Worm (Caenorhabditis elegans) whole organism, L4 larva: ENCODE data around the gene gpb-1.
A peak's percentile ranks its signal among the peaks of the same experiment; 100 is the strongest.

Source experiments
- D1046.2 ChIP-seq: fragments of 200-800 bp; sonication (Bioruptor generic); IDR thresholded peaks from 2 replicates; pipeline ENCODE4 v1.3.6; 2022; ENCODE audit warnings: missing genetic modification characterization, missing compliant biosample characterization
- F26F4.8 ChIP-seq: fragments of 200-800 bp; sonication (Bioruptor generic); conservative IDR thresholded peaks from 2 replicates; pipeline ENCODE4 v1.3.6; 2022; ENCODE audit warnings: missing genetic modification characterization, missing compliant biosample characterization
- F37D6.2 ChIP-seq: sonication (generic microtip); optimal IDR thresholded peaks from 2 replicates; lab custom pipeline; 2016; ENCODE audit warnings: mild to moderate bottlenecking, missing genetic modification characterization, missing compliant biosample characterization
- F44E2.7 ChIP-seq: fragments of 200-800 bp; sonication (Bioruptor generic); IDR thresholded peaks from 2 replicates; pipeline ENCODE4 v2.1.2; 2022; ENCODE audit warnings: missing genetic modification characterization, missing compliant biosample characterization
- Y48G9A.11 ChIP-seq: fragments of 200-800 bp; sonication (Bioruptor generic); IDR thresholded peaks from 2 replicates; pipeline ENCODE4 v1.3.6; 2022; ENCODE audit warnings: missing genetic modification reagents, missing genetic modification characterization, missing compliant biosample characterization
- Y5F2A.4 ChIP-seq: fragments of 200-800 bp; sonication (Bioruptor generic); optimal IDR thresholded peaks from 2 replicates; lab custom pipeline; 2018; ENCODE audit warnings: mild to moderate bottlenecking, missing genetic modification characterization, missing compliant biosample characterization
- aha-1 ChIP-seq: fragments of 150-350 bp; peaks from one replicate; lab custom pipeline; 2014; ENCODE audit warnings: missing biosample characterization, missing genetic modification characterization
- ceh-20 ChIP-seq: fragments of 200-800 bp; sonication (Bioruptor generic); IDR thresholded peaks from 2 replicates; pipeline ENCODE4 v1.3.6; 2022; ENCODE audit warnings: missing genetic modification reagents, missing genetic modification characterization, missing compliant biosample characterization
- ceh-32 ChIP-seq: sonication (generic microtip); optimal IDR thresholded peaks from 2 replicates; lab custom pipeline; 2016; ENCODE audit warnings: mild to moderate bottlenecking, missing genetic modification characterization, missing compliant biosample characterization; ENCODE audit not compliant: poor library complexity
- ceh-82 ChIP-seq: sonication (generic microtip); optimal IDR thresholded peaks from 2 replicates; lab custom pipeline; 2017; ENCODE audit warnings: missing biosample characterization, missing genetic modification characterization
- cey-2 ChIP-seq: sonication (generic microtip); optimal IDR thresholded peaks from 3 replicates; lab custom pipeline; 2017; ENCODE audit warnings: missing genetic modification characterization, mild to moderate bottlenecking, missing compliant biosample characterization, antibody characterized with exemption, borderline replicate concordance; ENCODE audit not compliant: insufficient read depth
- ctbp-1 ChIP-seq: fragments of 200-800 bp; sonication (Bioruptor generic); IDR thresholded peaks from 2 replicates; pipeline ENCODE4 v1.3.6; 2022; ENCODE audit warnings: missing genetic modification reagents, missing genetic modification characterization, missing compliant biosample characterization
- daf-16 ChIP-seq, 3 experiments: sonication (generic microtip); optimal IDR thresholded peaks; 2 replicates each; lab custom pipeline; 2016 to 2017; ENCODE audit warnings: missing genetic modification characterization in 3 of 3, missing genetic modification reagents in 3 of 3, mild to moderate bottlenecking in 2 of 3, missing compliant biosample characterization in 2 of 3, missing biosample characterization in 1 of 3, moderate library complexity in 1 of 3
- dmd-6 ChIP-seq: fragments of 200-800 bp; sonication (Bioruptor generic); IDR thresholded peaks from 2 replicates; pipeline ENCODE4 v1.3.6; 2022; ENCODE audit warnings: missing genetic modification reagents, missing genetic modification characterization, missing compliant biosample characterization
- dmd-9 ChIP-seq: fragments of 200-800 bp; sonication (Bioruptor generic); IDR thresholded peaks from 2 replicates; pipeline ENCODE4 v1.3.6; 2022; ENCODE audit warnings: missing genetic modification reagents, missing genetic modification characterization, missing compliant biosample characterization
- dpl-1 ChIP-seq: fragments of 150-350 bp; optimal IDR thresholded peaks from 2 replicates; lab custom pipeline; 2014; ENCODE audit warnings: missing biosample characterization, missing genetic modification reagents, missing genetic modification characterization
- duxl-1 ChIP-seq: sonication (generic microtip); optimal IDR thresholded peaks from 2 replicates; lab custom pipeline; 2016; ENCODE audit warnings: mild to moderate bottlenecking, missing genetic modification characterization, moderate library complexity, missing compliant biosample characterization; ENCODE audit not compliant: poor library complexity
- egl-27 ChIP-seq: sonication (generic microtip); optimal IDR thresholded peaks from 3 replicates; lab custom pipeline; 2017; ENCODE audit warnings: missing biosample characterization, missing genetic modification reagents, missing genetic modification characterization
- fos-1 ChIP-seq: fragments of 150-350 bp; optimal IDR thresholded peaks from 2 replicates; lab custom pipeline; 2014; ENCODE audit warnings: missing biosample characterization, missing genetic modification characterization
- hif-1 ChIP-seq, 2 experiments: sonication (generic microtip); optimal IDR thresholded peaks; 2 replicates each; lab custom pipeline; 2016 to 2017; ENCODE audit warnings: missing compliant biosample characterization in 2 of 2, missing genetic modification characterization in 2 of 2, missing genetic modification reagents in 2 of 2, missing genotype in 2 of 2, mild to moderate bottlenecking in 1 of 2
- lin-38 ChIP-seq: fragments of 200-800 bp; sonication (Bioruptor generic); IDR thresholded peaks from 2 replicates; pipeline ENCODE4 v1.3.6; 2022; ENCODE audit warnings: missing genetic modification reagents, missing genetic modification characterization, missing compliant biosample characterization
- lin-39 ChIP-seq: fragments of 150-350 bp; optimal IDR thresholded peaks from 2 replicates; lab custom pipeline; 2014; ENCODE audit warnings: missing biosample characterization, missing genetic modification reagents, missing genetic modification characterization
- lir-3 ChIP-seq: sonication (generic microtip); optimal IDR thresholded peaks from 2 replicates; lab custom pipeline; 2016; ENCODE audit warnings: mild to moderate bottlenecking, missing genetic modification characterization, missing compliant biosample characterization
- lsy-2 ChIP-seq, 2 experiments: fragments of 150-350 bp in 1 of 2; sonication (generic microtip) in 1 of 2; optimal IDR thresholded peaks; 2 replicates each; lab custom pipeline; 2014 to 2017; ENCODE audit warnings: missing biosample characterization in 2 of 2, missing genetic modification characterization in 2 of 2
- mes-2 ChIP-seq: sonication (generic microtip); optimal IDR thresholded peaks from 2 replicates; lab custom pipeline; 2016; ENCODE audit warnings: missing genotype, mild to moderate bottlenecking, missing genetic modification characterization, missing compliant biosample characterization; ENCODE audit not compliant: poor library complexity, severe bottlenecking
- nhr-102 ChIP-seq: sonication (generic microtip); optimal IDR thresholded peaks from 2 replicates; lab custom pipeline; 2016; ENCODE audit warnings: mild to moderate bottlenecking, missing genetic modification characterization, moderate library complexity, missing compliant biosample characterization
- nhr-111 ChIP-seq: fragments of 200-800 bp; sonication (Bioruptor generic); optimal IDR thresholded peaks from 2 replicates; lab custom pipeline; 2018; ENCODE audit warnings: mild to moderate bottlenecking, missing genetic modification characterization, missing compliant biosample characterization
- nhr-25 ChIP-seq: sonication (generic microtip); optimal IDR thresholded peaks from 2 replicates; lab custom pipeline; 2017; ENCODE audit warnings: missing genetic modification characterization, mild to moderate bottlenecking, missing compliant biosample characterization, antibody characterized with exemption, moderate library complexity, borderline replicate concordance; ENCODE audit not compliant: insufficient read depth
- nhr-48 ChIP-seq: sonication (generic microtip); optimal IDR thresholded peaks from 2 replicates; lab custom pipeline; 2016; ENCODE audit warnings: mild to moderate bottlenecking, missing genetic modification characterization, missing compliant biosample characterization
- nhr-6 ChIP-seq: fragments of 150-350 bp; optimal IDR thresholded peaks from 2 replicates; lab custom pipeline; 2014; ENCODE audit warnings: missing biosample characterization, missing genetic modification characterization
- php-3 ChIP-seq: fragments of 200-800 bp; sonication (Bioruptor generic); IDR thresholded peaks from 2 replicates; pipeline ENCODE4 v1.3.6; 2022; ENCODE audit warnings: missing genetic modification reagents, missing genetic modification characterization, missing compliant biosample characterization
- set-16 ChIP-seq: fragments of 200-800 bp; sonication (Bioruptor generic); IDR thresholded peaks from 2 replicates; pipeline ENCODE4 v1.3.6; 2022; ENCODE audit warnings: missing genetic modification reagents, missing genetic modification characterization, missing compliant biosample characterization
- snpc-1.2 ChIP-seq: fragments of 200-800 bp; sonication (Bioruptor generic); IDR thresholded peaks from 2 replicates; pipeline ENCODE4 v1.3.6; 2022; ENCODE audit warnings: missing genetic modification reagents, missing genetic modification characterization, missing compliant biosample characterization
- snpc-4 ChIP-seq: fragments of 150-350 bp; optimal IDR thresholded peaks from 2 replicates; lab custom pipeline; 2014; ENCODE audit warnings: missing biosample characterization, missing genetic modification characterization
- spr-3 ChIP-seq: fragments of 200-800 bp; sonication (Bioruptor generic); optimal IDR thresholded peaks from 2 replicates; lab custom pipeline; 2018; ENCODE audit warnings: mild to moderate bottlenecking, missing genetic modification characterization, missing compliant biosample characterization
- unc-130 ChIP-seq: sonication (generic microtip); optimal IDR thresholded peaks from 2 replicates; lab custom pipeline; 2016; ENCODE audit warnings: missing genetic modification reagents, missing genetic modification characterization, missing compliant biosample characterization
- unc-39 ChIP-seq: sonication (generic microtip); optimal IDR thresholded peaks from 2 replicates; lab custom pipeline; 2017; ENCODE audit warnings: missing biosample characterization, missing genetic modification characterization
- unc-62 ChIP-seq, 3 experiments: fragments of 150-350 bp in 1 of 3; sonication (generic microtip); optimal IDR thresholded peaks in 2 of 3; peaks in 1 of 3; 1 replicate in 1 of 3; 2 replicates in 2 of 3; lab custom pipeline; 2014 to 2017; ENCODE audit warnings: missing biosample characterization in 3 of 3, missing genetic modification characterization in 3 of 3, missing genetic modification reagents in 3 of 3, missing genotype in 1 of 3
- vab-7 ChIP-seq: fragments of 200-800 bp; sonication (Bioruptor generic); IDR thresholded peaks from 2 replicates; pipeline ENCODE4 v1.3.6; 2022; ENCODE audit warnings: missing genetic modification reagents, missing genetic modification characterization, missing compliant biosample characterization
- zfp-2 ChIP-seq: sonication (generic microtip); optimal IDR thresholded peaks from 2 replicates; lab custom pipeline; 2016; ENCODE audit warnings: mild to moderate bottlenecking, missing genetic modification characterization, missing compliant biosample characterization
- zip-11 ChIP-seq: fragments of 200-800 bp; sonication (Bioruptor generic); IDR thresholded peaks from 2 replicates; pipeline ENCODE4 v1.3.6; 2022; ENCODE audit warnings: missing genetic modification characterization, missing compliant biosample characterization
- ztf-11 ChIP-seq: fragments of 150-350 bp; optimal IDR thresholded peaks from 2 replicates; lab custom pipeline; 2014; ENCODE audit warnings: missing biosample characterization, missing genetic modification characterization

gpb-1 gene

ce11 chrII:11794392-11794791 lies 46.0 kb upstream of the gpb-1 start:
- TF ChIP-seq nhr-6, result peak; percentile 3
- no peak for TF ChIP-seq nhr-111 (GFP tag; lab: Kevin White, UChicago)
- no peak for TF ChIP-seq dpl-1 (GFP tag; lab: Kevin White, UChicago)
- TF ChIP-seq Y48G9A.11, result no peak

ce11 chrII:11790458-11790857 lies 42.0 kb upstream of the gpb-1 start, which contains the start of gene F43G6.4:
Gene F43G6.4, plus strand, starts transcription at chrII:11790758.
- TF ChIP-seq dpl-1 (GFP tag; lab: Kevin White, UChicago) (no peak), vab-7 (GFP tag; lab: Robert Waterston, UW) (no peak), nhr-25 (tag; lab: Kevin White, UChicago) (no peak), aha-1 (no peak), daf-16 (GFP tag; optimal IDR thresholded peaks at IDR 0.05; lab: Kevin White, UChicago) (no peak), daf-16 (tag; optimal IDR thresholded peaks at IDR 0.05; lab: Kevin White, UChicago) (no peak), nhr-102 (no peak), zip-11 (GFP tag; lab: Robert Waterston, UW) (no peak), unc-62 (GFP tag; optimal IDR thresholded peaks at IDR 0.05 in 1 of 2; lab: Kevin White, UChicago) (no peak), unc-62 (tag; optimal IDR thresholded peaks at IDR 0.05; lab: Kevin White, UChicago) (no peak), ctbp-1 (GFP tag; lab: Robert Waterston, UW) (no peak), fos-1 (tag; lab: Kevin White, UChicago) (no peak), lin-39 (no peak)

- TF ChIP-seq ztf-11 (tag; lab: Kevin White, UChicago) (no peak), nhr-6 (peak; percentile 92)
These were observed 39.6 kb upstream of the gpb-1 start for ce11 chrII:11788025-11788424.

DNA sequence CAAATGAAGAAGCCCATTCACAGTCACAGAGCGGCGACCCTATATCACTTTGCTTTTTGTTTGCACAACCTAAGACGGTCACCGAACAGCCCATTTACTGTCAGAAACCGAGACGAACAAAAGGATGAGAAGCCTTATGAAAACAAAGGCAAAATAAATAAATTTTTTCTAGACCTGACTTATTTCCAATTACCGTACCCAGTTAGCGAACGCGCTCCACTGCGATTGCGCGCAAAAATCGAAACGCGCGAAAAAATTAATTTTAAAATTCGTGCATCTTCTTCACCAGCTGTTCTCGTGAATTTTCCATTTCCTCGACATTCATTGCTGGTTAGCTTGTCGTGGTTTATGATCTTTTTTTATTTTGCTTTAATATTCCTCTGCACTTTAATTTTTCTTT lies 34.1 kb upstream of the gpb-1 start, which contains the start of gene F43G6.16:
F43G6.16 (minus strand) TSS at position 141 of the 400 bp plus-strand sequence.
- no peak for TF ChIP-seq snpc-4 (tag; lab: Kevin White, UChicago)
- TF ChIP-seq egl-27 (tag; lab: Kevin White, UChicago), result no peak
- peak; percentile 19 for TF ChIP-seq duxl-1
- TF ChIP-seq nhr-48 (tag; lab: Kevin White, UChicago), result no peak
- no peak for TF ChIP-seq nhr-6
- TF ChIP-seq ctbp-1 (GFP tag; lab: Robert Waterston, UW), result no peak
- no peak for TF ChIP-seq set-16
- no peak for TF ChIP-seq zfp-2
- TF ChIP-seq ztf-11 (tag; lab: Kevin White, UChicago), result no peak
- peak; percentile 50 for TF ChIP-seq mes-2 (tag; lab: Kevin White, UChicago)
- no peak for TF ChIP-seq D1046.2
- TF ChIP-seq ceh-20, result no peak
- TF ChIP-seq unc-62 (GFP tag; optimal IDR thresholded peaks at IDR 0.05 in 1 of 2; lab: Kevin White, UChicago), result no peak
- TF ChIP-seq unc-62 (tag; optimal IDR thresholded peaks at IDR 0.05; lab: Kevin White, UChicago), result no peak
- no peak for TF ChIP-seq F44E2.7 (GFP tag; lab: Robert Waterston, UW)
- TF ChIP-seq unc-130 (GFP tag; lab: Kevin White, UChicago), result peak; percentile 87
- no peak for TF ChIP-seq vab-7 (GFP tag; lab: Robert Waterston, UW)
- TF ChIP-seq daf-16 (GFP tag; optimal IDR thresholded peaks at IDR 0.05; lab: Kevin White, UChicago), result no peak
- no peak for TF ChIP-seq daf-16 (tag; optimal IDR thresholded peaks at IDR 0.05; lab: Kevin White, UChicago)
- TF ChIP-seq nhr-25 (tag; lab: Kevin White, UChicago), result no peak
- TF ChIP-seq dmd-9 (GFP tag; lab: Robert Waterston, UW), result no peak
- peak; percentile 46; the same call in 1 of the 2 replicates for TF ChIP-seq snpc-1.2 (GFP tag; lab: Robert Waterston, UW)
- no peak for TF ChIP-seq ceh-82 (tag; lab: Kevin White, UChicago)
- TF ChIP-seq hif-1 (tag; optimal IDR thresholded peaks at IDR 0.05; lab: Kevin White, UChicago), result no peak
- TF ChIP-seq Y5F2A.4 (GFP tag; lab: Kevin White, UChicago), result no peak
- peak; percentile 98 for TF ChIP-seq lin-38 (GFP tag; lab: Robert Waterston, UW)
- no peak for TF ChIP-seq lir-3 (tag; lab: Kevin White, UChicago)
- TF ChIP-seq unc-39 (tag; lab: Kevin White, UChicago), result no peak
- TF ChIP-seq lsy-2 (tag; optimal IDR thresholded peaks at IDR 0.05; lab: Kevin White, UChicago), result peak in 1 of 2 experiments; percentile 94
- TF ChIP-seq dmd-6 (GFP tag; lab: Robert Waterston, UW), result no peak
- no peak for TF ChIP-seq F26F4.8 (GFP tag; lab: Robert Waterston, UW)
- TF ChIP-seq F37D6.2, result no peak
- no peak for TF ChIP-seq spr-3 (GFP tag; lab: Kevin White, UChicago)
- no peak for TF ChIP-seq cey-2 (tag; lab: Kevin White, UChicago)
- no peak for TF ChIP-seq ceh-32 (tag; lab: Kevin White, UChicago)
- no peak for TF ChIP-seq php-3
